Fruit fly (Drosophila melanogaster) whole organism, prepupa: ENCODE results near the gene CG31787.

Source experiments
- Blimp-1 ChIP-seq: fragments of 200-800 bp; sonication (Bioruptor generic); optimal IDR thresholded peaks from 3 replicates; lab custom pipeline; 2017; ENCODE audit warnings: missing biosample characterization, missing genetic modification characterization, mild to moderate bottlenecking, moderate library complexity, missing genetic modification reagents
- CG10669 ChIP-seq: fragments of 200-800 bp; sonication (Bioruptor generic); optimal IDR thresholded peaks from 3 replicates; lab custom pipeline; 2018; ENCODE audit warnings: missing biosample characterization, mild to moderate bottlenecking, missing genetic modification characterization, moderate library complexity
- CG11902 ChIP-seq: fragments of 200-800 bp; sonication (Bioruptor generic); optimal IDR thresholded peaks from 3 replicates; lab custom pipeline; 2016; ENCODE audit warnings: missing biosample characterization, missing genetic modification characterization
- CG15336 ChIP-seq: fragments of 200-800 bp; sonication (Bioruptor generic); IDR thresholded peaks from 2 replicates; pipeline ENCODE4 v1.3.6; 2022; ENCODE audit warnings: missing biosample characterization, missing genetic modification characterization
- CG1621 ChIP-seq: fragments of 200-800 bp; sonication (Bioruptor generic); optimal IDR thresholded peaks from 3 replicates; lab custom pipeline; 2018; ENCODE audit warnings: missing biosample characterization, mild to moderate bottlenecking, missing genetic modification characterization
- CG16779 ChIP-seq: fragments of 200-800 bp; sonication (Bioruptor generic); optimal IDR thresholded peaks from 3 replicates; lab custom pipeline; 2017; ENCODE audit warnings: missing biosample characterization, mild to moderate bottlenecking, missing genetic modification characterization
- CG3032 ChIP-seq: fragments of 200-800 bp; optimal IDR thresholded peaks from 2 replicates; lab custom pipeline; 2019; ENCODE audit warnings: missing biosample characterization, mild to moderate bottlenecking, missing genetic modification characterization, moderate library complexity
- CG32006 ChIP-seq: fragments of 200-800 bp; sonication (Bioruptor generic); optimal IDR thresholded peaks from 3 replicates; lab custom pipeline; 2017; ENCODE audit warnings: missing biosample characterization, mild to moderate bottlenecking, missing genetic modification characterization
- CG3919 ChIP-seq: fragments of 200-800 bp; sonication (Bioruptor generic); optimal IDR thresholded peaks from 3 replicates; lab custom pipeline; 2016; ENCODE audit warnings: missing biosample characterization, missing genetic modification characterization
- CG4318 ChIP-seq: fragments of 200-800 bp; sonication (Bioruptor generic); optimal IDR thresholded peaks from 3 replicates; lab custom pipeline; 2017; ENCODE audit warnings: missing biosample characterization, mild to moderate bottlenecking, missing genetic modification characterization
- CG6163 ChIP-seq: fragments of 200-800 bp; sonication (Bioruptor generic); IDR thresholded peaks from 3 replicates; pipeline ENCODE4 v1.3.6; 2022; ENCODE audit warnings: missing biosample characterization, missing genetic modification characterization
- CG6276 ChIP-seq: fragments of 200-800 bp; sonication (Bioruptor generic); optimal IDR thresholded peaks from 2 replicates; lab custom pipeline; 2017; ENCODE audit warnings: missing biosample characterization, mild to moderate bottlenecking, missing genetic modification characterization
- CG6854 ChIP-seq: fragments of 200-800 bp; sonication (Bioruptor generic); optimal IDR thresholded peaks from 2 replicates; lab custom pipeline; 2017; ENCODE audit warnings: missing biosample characterization, mild to moderate bottlenecking, missing genetic modification characterization
- CG7368 ChIP-seq: fragments of 200-800 bp; sonication (Bioruptor generic); optimal IDR thresholded peaks from 3 replicates; lab custom pipeline; 2016; ENCODE audit warnings: missing biosample characterization, missing genetic modification characterization
- CG8119 ChIP-seq: fragments of 200-800 bp; sonication (Bioruptor generic); IDR thresholded peaks from 3 replicates; pipeline ENCODE4 v1.3.6; 2022; ENCODE audit warnings: missing biosample characterization, missing genetic modification characterization
- CG8319 ChIP-seq: fragments of 200-800 bp; sonication (Bioruptor generic); optimal IDR thresholded peaks from 3 replicates; lab custom pipeline; 2016; ENCODE audit warnings: missing biosample characterization, missing genetic modification characterization
- CG8632 ChIP-seq: fragments of 200-800 bp; sonication (Bioruptor generic); optimal IDR thresholded peaks from 3 replicates; lab custom pipeline; 2016; ENCODE audit warnings: missing biosample characterization, missing genetic modification characterization
- Eip78C ChIP-seq: fragments of 200-800 bp; sonication (Bioruptor generic); peaks from one replicate; lab custom pipeline; 2016; ENCODE audit warnings: missing biosample characterization, missing genetic modification characterization
- Ets96B ChIP-seq: fragments of 200-800 bp; optimal IDR thresholded peaks from 2 replicates; lab custom pipeline; 2019; ENCODE audit warnings: missing biosample characterization, mild to moderate bottlenecking, missing genetic modification characterization, moderate library complexity
- Gug ChIP-seq: fragments of 200-800 bp; sonication (Bioruptor generic); IDR thresholded peaks from 2 replicates; pipeline ENCODE4 v1.3.6; 2022; ENCODE audit warnings: missing biosample characterization, missing genetic modification characterization
- Hr39 ChIP-seq: fragments of 200-800 bp; sonication (Bioruptor generic); optimal IDR thresholded peaks from 2 replicates; lab custom pipeline; 2016; ENCODE audit warnings: missing biosample characterization, missing genetic modification characterization
- Hr4 ChIP-seq: fragments of 200-800 bp; sonication (Bioruptor generic); optimal IDR thresholded peaks from 3 replicates; lab custom pipeline; 2016; ENCODE audit warnings: missing biosample characterization, missing genetic modification characterization
- Met ChIP-seq: fragments of 200-800 bp; sonication (Bioruptor generic); optimal IDR thresholded peaks from 3 replicates; lab custom pipeline; 2016; ENCODE audit warnings: missing biosample characterization, missing genetic modification characterization
- Smox ChIP-seq: fragments of 200-800 bp; sonication (Bioruptor generic); optimal IDR thresholded peaks from 3 replicates; lab custom pipeline; 2016; ENCODE audit warnings: missing biosample characterization, missing genetic modification characterization
- Sox15 ChIP-seq: fragments of 200-800 bp; sonication (Bioruptor generic); optimal IDR thresholded peaks from 3 replicates; lab custom pipeline; 2016; ENCODE audit warnings: missing biosample characterization, missing genetic modification characterization
- acj6 ChIP-seq: fragments of 200-800 bp; sonication (Bioruptor generic); optimal IDR thresholded peaks from 3 replicates; lab custom pipeline; 2016; ENCODE audit warnings: missing biosample characterization, missing genetic modification characterization
- cyc ChIP-seq: fragments of 200-800 bp; sonication (Bioruptor generic); optimal IDR thresholded peaks from 3 replicates; lab custom pipeline; 2016; ENCODE audit warnings: missing biosample characterization, missing genetic modification characterization
- dac ChIP-seq: fragments of 200-800 bp; sonication (Bioruptor generic); optimal IDR thresholded peaks from 2 replicates; lab custom pipeline; 2017; ENCODE audit warnings: missing biosample characterization, mild to moderate bottlenecking, missing genetic modification characterization
- dsx ChIP-seq: fragments of 200-800 bp; optimal IDR thresholded peaks from 3 replicates; lab custom pipeline; 2019; ENCODE audit warnings: missing biosample characterization, mild to moderate bottlenecking, missing genetic modification characterization, moderate library complexity; ENCODE audit not compliant: poor library complexity, severe bottlenecking
- eg ChIP-seq: fragments of 200-800 bp; sonication (Bioruptor generic); IDR thresholded peaks from 3 replicates; pipeline ENCODE4 v1.3.6; 2022; ENCODE audit warnings: missing biosample characterization, missing genetic modification characterization
- esn ChIP-seq: fragments of 200-800 bp; sonication (Bioruptor generic); optimal IDR thresholded peaks from 2 replicates; lab custom pipeline; 2016; ENCODE audit warnings: missing biosample characterization, mild to moderate bottlenecking, missing genetic modification characterization, moderate library complexity
- fd85E ChIP-seq: fragments of 200-800 bp; sonication (Bioruptor generic); optimal IDR thresholded peaks from 3 replicates; lab custom pipeline; 2016; ENCODE audit warnings: missing biosample characterization, missing genetic modification characterization
- fkh ChIP-seq: fragments of 200-800 bp; sonication (Bioruptor generic); optimal IDR thresholded peaks from 3 replicates; lab custom pipeline; 2017; ENCODE audit warnings: missing biosample characterization, mild to moderate bottlenecking, missing genetic modification characterization, moderate library complexity
- net ChIP-seq: fragments of 200-800 bp; sonication (Bioruptor generic); optimal IDR thresholded peaks from 3 replicates; lab custom pipeline; 2016; ENCODE audit warnings: missing biosample characterization, missing genetic modification characterization
- pdm3 ChIP-seq: fragments of 200-800 bp; sonication (Bioruptor generic); optimal IDR thresholded peaks from 3 replicates; lab custom pipeline; 2016; ENCODE audit warnings: missing biosample characterization, missing genetic modification characterization
- salr ChIP-seq, 2 experiments: fragments of 200-800 bp; sonication (Bioruptor generic); optimal IDR thresholded peaks; 3 replicates each; lab custom pipeline; 2016 to 2018; ENCODE audit warnings: missing biosample characterization in 2 of 2, missing genetic modification characterization in 2 of 2, mild to moderate bottlenecking in 1 of 2
- spab ChIP-seq: fragments of 200-800 bp; sonication (Bioruptor generic); optimal IDR thresholded peaks from 2 replicates; lab custom pipeline; 2017; ENCODE audit warnings: missing biosample characterization, mild to moderate bottlenecking, missing genetic modification characterization, missing genetic modification reagents
- ss ChIP-seq, 2 experiments: fragments of 200-800 bp; sonication (Bioruptor generic); optimal IDR thresholded peaks; 2 replicates in 1 of 2; 3 replicates in 1 of 2; lab custom pipeline; 2017 to 2018; ENCODE audit warnings: mild to moderate bottlenecking in 2 of 2, missing biosample characterization in 2 of 2, missing genetic modification characterization in 2 of 2, moderate library complexity in 1 of 2
- vri ChIP-seq: fragments of 200-800 bp; sonication (Bioruptor generic); optimal IDR thresholded peaks from 3 replicates; lab custom pipeline; 2016; ENCODE audit warnings: missing biosample characterization, mild to moderate bottlenecking, missing genetic modification characterization

The CG31787 gene

DNA sequence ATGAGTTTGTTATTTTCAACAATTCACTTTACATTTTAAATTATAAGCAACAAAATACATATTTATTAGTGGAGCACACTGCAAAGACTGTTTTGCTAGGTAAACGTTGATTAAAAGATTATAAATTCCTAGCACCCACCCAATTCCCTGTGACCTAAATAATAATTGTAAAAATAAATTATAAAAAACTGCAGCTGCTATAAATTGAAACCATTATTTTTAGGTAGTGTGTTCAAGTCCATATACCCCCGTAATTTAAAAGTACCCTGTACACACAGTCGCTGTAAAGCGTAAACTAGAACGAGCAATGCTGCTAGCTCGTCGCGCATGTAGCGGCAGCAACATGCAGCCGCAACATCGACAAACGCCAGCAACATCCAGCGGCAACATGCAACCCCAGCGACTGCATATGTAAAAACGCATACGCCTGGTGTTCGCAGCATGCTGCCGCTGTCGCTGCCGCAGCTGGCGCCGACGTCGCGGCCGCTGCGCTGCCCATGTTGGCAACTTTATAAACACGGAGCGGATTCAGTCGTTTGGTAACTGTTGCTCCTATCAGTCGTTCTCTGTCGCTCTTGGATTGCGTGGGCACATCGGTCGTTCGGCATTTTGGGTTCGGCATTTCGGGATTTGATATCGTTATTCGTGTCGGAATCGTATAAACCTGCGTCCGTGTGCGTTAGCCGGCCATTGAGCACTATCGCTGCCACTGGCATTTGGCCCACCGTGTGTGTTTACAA, 34.2 kb upstream of the CG31787 start, which contains the start of gene Fas3 (continued):
- peak; percentile 15 for TF ChIP-seq acj6
- TF ChIP-seq vri = peak; percentile 74
- TF ChIP-seq CG32006 (GFP tag; lab: Kevin White, UChicago) = peak; percentile 57
- peak; percentile 72 for TF ChIP-seq dsx (GFP tag; lab: Kevin White, UChicago)
- TF ChIP-seq CG3919 (GFP tag; lab: Kevin White, UChicago) = peak; percentile 29
- TF ChIP-seq spab (GFP tag; lab: Kevin White, UChicago) = no peak
- no peak for TF ChIP-seq CG10669
- no peak for TF ChIP-seq dac (GFP tag; lab: Kevin White, UChicago)

DNA sequence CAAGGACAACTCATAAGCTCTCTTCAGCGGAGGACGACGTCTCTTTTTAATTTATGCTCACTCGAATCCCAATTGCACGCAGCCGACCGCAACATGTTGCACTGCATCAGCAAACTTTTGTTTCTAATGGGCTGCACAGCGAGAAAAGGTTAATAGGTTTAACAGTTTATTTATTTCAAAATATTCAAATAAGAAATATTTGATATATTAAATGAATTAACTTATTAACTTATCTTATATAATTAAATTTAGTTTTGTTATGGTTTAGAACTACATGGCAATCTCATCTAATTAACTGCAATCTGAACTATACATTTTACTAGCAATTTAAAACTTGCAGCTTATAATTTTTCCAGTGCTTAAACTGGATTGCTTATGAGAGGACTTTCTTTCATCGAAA, 29.9 kb upstream of the CG31787 start:
- peak; percentile 2 for TF ChIP-seq Hr4 (GFP tag; lab: Kevin White, UChicago)
- TF ChIP-seq eg (GFP tag; lab: Robert Waterston, UW) = 0 out of 3 replicates have a peak, but pooled peaks have one; percentile 33
- TF ChIP-seq CG6276 (GFP tag; lab: Kevin White, UChicago) = peak; percentile 8
- TF ChIP-seq CG16779 (tag; lab: Kevin White, UChicago) = no peak
- no peak for TF ChIP-seq CG3919 (GFP tag; lab: Kevin White, UChicago)
- TF ChIP-seq CG32006 (GFP tag; lab: Kevin White, UChicago) = peak; percentile 43
- TF ChIP-seq cyc (GFP tag; lab: Kevin White, UChicago) = no peak
- TF ChIP-seq fkh = no peak
- TF ChIP-seq CG8119 (GFP tag; lab: Robert Waterston, UW) = peak; percentile 35; the same call in 1 of the 3 replicates
- peak; percentile 52 for TF ChIP-seq CG15336

DNA sequence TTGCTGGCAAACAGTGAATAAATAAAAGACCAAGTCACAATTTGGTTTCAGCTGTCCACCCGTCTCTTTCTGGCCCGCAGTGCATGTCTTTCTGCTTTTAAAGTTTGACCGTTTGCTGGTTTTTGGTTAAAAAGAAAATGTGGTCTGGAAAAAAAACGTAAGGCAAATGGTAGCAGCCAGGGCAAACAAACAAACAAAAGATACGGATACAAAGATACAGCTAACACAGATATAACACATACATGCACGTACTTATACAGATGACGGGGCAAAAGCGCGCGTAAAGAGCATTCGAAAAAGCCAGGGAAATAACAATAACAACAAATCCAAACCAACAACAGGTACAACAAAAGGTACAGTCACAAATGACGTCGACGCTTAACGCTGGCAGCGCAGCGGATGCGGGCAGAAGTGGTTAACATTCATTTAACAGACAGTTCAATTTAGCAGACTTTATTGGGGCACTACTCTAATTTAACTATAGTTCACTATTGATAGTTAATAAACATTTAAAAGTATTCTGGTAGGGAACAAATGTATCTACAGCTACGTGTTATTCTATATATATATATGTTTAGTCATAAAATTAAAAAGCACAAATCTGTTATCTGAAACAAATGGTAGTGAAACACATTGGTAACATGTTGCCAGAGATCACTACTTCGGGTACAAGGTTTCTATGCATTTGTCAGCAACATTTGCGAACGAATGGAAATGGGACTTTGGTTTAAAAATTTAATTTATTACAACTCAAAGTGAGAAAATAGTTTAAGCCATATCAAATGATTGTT, 28.6 kb upstream of the CG31787 start:
- TF ChIP-seq CG6163 (GFP tag; lab: Robert Waterston, UW) (peak; percentile 56), CG32006 (GFP tag; lab: Kevin White, UChicago) (peak; percentile 6), CG11902 (no peak), Hr39 (GFP tag; lab: Kevin White, UChicago) (no peak), CG15336 (0 out of 2 replicates have a peak, but pooled peaks have one; percentile 12), dsx (GFP tag; lab: Kevin White, UChicago) (peak; percentile 21), fd85E (no peak), esn (GFP tag; lab: Kevin White, UChicago) (no peak), Blimp-1 (peak; percentile 2), fkh (peak; percentile 73), CG6276 (GFP tag; lab: Kevin White, UChicago) (peak; percentile 55), ss (GFP tag; optimal IDR thresholded peaks at IDR 0.05; lab: Kevin White, UChicago) (peak in 1 of 2 experiments; percentile 26), vri (no peak), pdm3 (GFP tag; lab: Kevin White, UChicago) (no peak), CG6854 (GFP tag; lab: Kevin White, UChicago) (peak; percentile 28), Sox15 (GFP tag; lab: Kevin White, UChicago) (no peak), CG1621 (tag; lab: Kevin White, UChicago) (peak; percentile 23), eg (GFP tag; lab: Robert Waterston, UW) (peak; percentile 46; the same call in 2 of the 3 replicates), Eip78C (GFP tag; lab: Kevin White, UChicago) (peak; percentile 27), CG3032 (no peak)

DNA sequence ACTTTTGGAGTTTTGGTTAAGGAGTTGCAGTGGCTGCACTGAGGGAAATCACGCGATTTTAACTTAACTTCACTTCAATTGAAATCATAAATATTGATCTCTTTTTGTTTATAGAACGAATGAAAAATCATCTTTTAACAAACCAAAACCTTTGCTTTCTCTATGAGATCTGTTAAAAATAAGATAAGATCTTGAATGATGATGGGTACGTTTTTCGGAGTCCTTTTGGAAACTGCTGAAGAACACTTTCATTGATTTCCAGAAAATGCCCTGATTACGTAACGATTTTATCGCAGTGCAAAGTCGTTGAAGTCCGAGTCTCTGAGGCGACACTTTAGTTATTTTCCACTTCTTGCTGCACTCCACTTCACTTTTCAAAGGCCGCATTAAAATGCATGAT, 26.8 kb upstream of the CG31787 start:
- peak; percentile 81 for TF ChIP-seq net (GFP tag; lab: Kevin White, UChicago)
- peak; percentile 81 for TF ChIP-seq CG32006 (GFP tag; lab: Kevin White, UChicago)
- TF ChIP-seq spab (GFP tag; lab: Kevin White, UChicago) = peak; percentile 89
- TF ChIP-seq Met (GFP tag; lab: Kevin White, UChicago) = peak; percentile 94
- peak; percentile 75 for TF ChIP-seq CG1621 (tag; lab: Kevin White, UChicago)
- TF ChIP-seq Hr39 (GFP tag; lab: Kevin White, UChicago) = peak; percentile 93
- TF ChIP-seq CG15336 = peak; percentile 67
- peak; percentile 88 for TF ChIP-seq pdm3 (GFP tag; lab: Kevin White, UChicago)
- TF ChIP-seq CG4318 (GFP tag; lab: Kevin White, UChicago) = peak; percentile 78
- TF ChIP-seq CG8632 = peak; percentile 79
- peak; percentile 81 for TF ChIP-seq Blimp-1
- peak; percentile 77 to 87 for TF ChIP-seq salr (GFP tag; optimal IDR thresholded peaks at IDR 0.05; lab: Kevin White, UChicago)
- peak; percentile 84 for TF ChIP-seq CG6854 (GFP tag; lab: Kevin White, UChicago)
- TF ChIP-seq Ets96B (tag; lab: Kevin White, UChicago) = peak; percentile 92
- TF ChIP-seq cyc (GFP tag; lab: Kevin White, UChicago) = peak; percentile 93
- TF ChIP-seq CG8119 (GFP tag; lab: Robert Waterston, UW) = peak; percentile 75
- peak; percentile 88 for TF ChIP-seq vri
- TF ChIP-seq CG7368 (GFP tag; lab: Kevin White, UChicago) = peak; percentile 81
- peak; percentile 87 for TF ChIP-seq CG3919 (GFP tag; lab: Kevin White, UChicago)
- peak; percentile 91 for TF ChIP-seq Smox (GFP tag; lab: Kevin White, UChicago)
- TF ChIP-seq Gug (GFP tag; lab: Robert Waterston, UW) = peak; percentile 58
- TF ChIP-seq CG8319 (GFP tag; lab: Kevin White, UChicago) = peak; percentile 78
